Worm (Caenorhabditis elegans): ENCODE measurements around the gene coel-1.

DNA sequence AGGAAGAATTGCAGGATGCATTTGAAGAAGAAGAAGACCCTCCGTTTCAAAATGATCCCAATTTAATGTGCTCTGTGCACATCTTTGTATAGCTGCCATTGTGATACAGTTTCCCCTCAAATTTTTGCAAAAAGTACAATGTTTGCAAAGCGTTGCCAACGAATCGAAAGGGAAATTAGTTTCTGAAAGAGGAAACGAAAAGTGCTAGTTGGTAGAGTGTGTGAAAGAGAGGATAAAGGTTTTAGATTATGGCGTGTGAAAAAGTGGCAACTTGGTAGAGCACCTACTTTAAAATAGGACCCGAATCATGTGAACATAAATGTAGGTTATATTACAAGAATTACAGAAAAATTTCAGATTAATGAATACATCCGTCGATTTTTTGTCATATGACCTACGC is 46.2 kb downstream of the coel-1 start, which contains the start of gene C52B9.8:
- TF ChIP-seq med-1 (GFP tag; optimal IDR thresholded peaks at IDR 0.05; ENCODE audit: insufficient read depth), result no peak
- no peak for TF ChIP-seq tab-1 (GFP tag; IDR thresholded peaks at IDR 0.05)
- no peak for TF ChIP-seq ref-1 (GFP tag; conservative IDR thresholded peaks at IDR 0.05)
- TF ChIP-seq T22C8.4 (GFP tag; IDR thresholded peaks at IDR 0.05), result no peak
- no peak for TF ChIP-seq cog-1 (tag; optimal IDR thresholded peaks at IDR 0.05)
- TF ChIP-seq flt-1 (GFP tag; IDR thresholded peaks at IDR 0.05), result no peak
- TF ChIP-seq ztf-29 (GFP tag; IDR thresholded peaks at IDR 0.05), result no peak
- no peak for TF ChIP-seq klf-2 (GFP tag; conservative IDR thresholded peaks at IDR 0.05)
- no peak for TF ChIP-seq ztf-23 (GFP tag; IDR thresholded peaks at IDR 0.05)
